Worm (Caenorhabditis elegans): Measurements from ENCODE around the gene mrps-9.

DNA sequence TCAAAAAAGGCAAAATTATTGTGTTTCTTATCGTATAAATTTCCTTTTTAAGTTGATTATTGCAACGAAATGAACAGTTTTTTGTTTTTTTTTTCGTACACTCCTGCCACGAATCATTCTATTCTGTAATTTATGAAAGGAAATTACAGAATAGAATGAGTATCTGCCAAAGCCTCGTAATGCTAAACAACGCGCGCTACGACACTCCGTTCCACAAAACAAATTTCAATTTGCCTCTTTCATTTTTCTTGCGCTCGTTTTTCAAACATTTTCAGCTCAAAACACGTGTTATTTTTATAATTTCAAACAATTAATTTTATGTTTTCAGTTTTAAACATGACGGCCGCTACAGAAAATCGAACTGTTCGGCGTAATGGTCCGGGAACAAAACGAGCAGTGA is 41.1 kb upstream of the mrps-9 start, which contains the start of gene mob-4:
- TF ChIP-seq ztf-23 (GFP tag; IDR thresholded peaks at IDR 0.05), result no peak
- no peak for TF ChIP-seq flt-1 (GFP tag; IDR thresholded peaks at IDR 0.05)
- TF ChIP-seq cog-1 (tag; optimal IDR thresholded peaks at IDR 0.05), result no peak
- TF ChIP-seq klf-2 (GFP tag; conservative IDR thresholded peaks at IDR 0.05), result no peak
- TF ChIP-seq ztf-29 (GFP tag; IDR thresholded peaks at IDR 0.05), result no peak
- TF ChIP-seq med-1 (GFP tag; optimal IDR thresholded peaks at IDR 0.05; ENCODE audit: insufficient read depth), result no peak
- TF ChIP-seq ref-1 (GFP tag; conservative IDR thresholded peaks at IDR 0.05), result no peak

Data from whole organism, midembryonic.